Worm (Caenorhabditis elegans) whole organism, midembryonic: ENCODE results near the gene cox-6B.

Experiments
- T22C8.4 ChIP-seq: fragments of 200-800 bp; sonication (Bioruptor generic); IDR thresholded peaks from 2 replicates; pipeline ENCODE4 v1.3.6; 2022; ENCODE audit warnings: missing genetic modification characterization, missing compliant biosample characterization
- cog-1 ChIP-seq: sonication (generic microtip); optimal IDR thresholded peaks from 2 replicates; lab custom pipeline; 2016; ENCODE audit warnings: missing genetic modification characterization, missing compliant biosample characterization
- flt-1 ChIP-seq: fragments of 200-800 bp; sonication (Bioruptor generic); IDR thresholded peaks from 2 replicates; pipeline ENCODE4 v1.3.6; 2022; ENCODE audit warnings: missing genetic modification characterization, missing compliant biosample characterization
- klf-2 ChIP-seq: fragments of 200-800 bp; sonication (Bioruptor generic); conservative IDR thresholded peaks from 2 replicates; pipeline ENCODE4 v1.3.6; 2022; ENCODE audit warnings: missing genetic modification reagents, missing genetic modification characterization, missing compliant biosample characterization
- med-1 ChIP-seq: sonication (generic microtip); optimal IDR thresholded peaks from 2 replicates; lab custom pipeline; 2017; ENCODE audit warnings: missing genetic modification characterization, mild to moderate bottlenecking, missing compliant biosample characterization, antibody characterized with exemption, missing genetic modification reagents; ENCODE audit not compliant: insufficient read depth
- ref-1 ChIP-seq: fragments of 200-800 bp; sonication (Bioruptor generic); conservative IDR thresholded peaks from 2 replicates; pipeline ENCODE4 v1.3.6; 2022; ENCODE audit warnings: missing genetic modification reagents, missing genetic modification characterization, missing compliant biosample characterization
- tab-1 ChIP-seq: fragments of 200-800 bp; sonication (Bioruptor generic); IDR thresholded peaks from 2 replicates; pipeline ENCODE4 v1.3.6; 2022; ENCODE audit warnings: missing genetic modification characterization, missing compliant biosample characterization
- ztf-23 ChIP-seq: fragments of 200-800 bp; sonication (Bioruptor generic); IDR thresholded peaks from 2 replicates; pipeline ENCODE4 v1.3.6; 2022; ENCODE audit warnings: missing genetic modification reagents, missing genetic modification characterization, missing compliant biosample characterization
- ztf-29 ChIP-seq: fragments of 200-800 bp; sonication (Bioruptor generic); IDR thresholded peaks from 2 replicates; pipeline ENCODE4 v1.3.6; 2022; ENCODE audit warnings: missing genetic modification reagents, missing genetic modification characterization, missing compliant biosample characterization

Gene cox-6B

ce11 chrIII:2778655-2779054 is 79.2 kb downstream of the cox-6B start, which contains the start of gene laf-1:
Gene laf-1 (minus strand): TSS chrIII:2779053.
- TF ChIP-seq ref-1 (GFP tag; lab: Robert Waterston, UW) (no peak), T22C8.4 (GFP tag; lab: Robert Waterston, UW) (no peak), flt-1 (no peak), ztf-29 (GFP tag; lab: Robert Waterston, UW) (no peak), ztf-23 (GFP tag; lab: Robert Waterston, UW) (no peak), tab-1 (GFP tag; lab: Robert Waterston, UW) (no peak), med-1 (no peak), klf-2 (GFP tag; lab: Robert Waterston, UW) (no peak), cog-1 (tag; lab: Kevin White, UChicago) (no peak)

ce11 chrIII:2780283-2780682 is 80.8 kb downstream of the cox-6B start:
- TF ChIP-seq T22C8.4 (GFP tag; lab: Robert Waterston, UW) (peak; percentile 64; the same call in 1 of the 2 replicates), ztf-23 (GFP tag; lab: Robert Waterston, UW) (no peak), ref-1 (GFP tag; lab: Robert Waterston, UW) (no peak), cog-1 (tag; lab: Kevin White, UChicago) (no peak), klf-2 (GFP tag; lab: Robert Waterston, UW) (no peak), tab-1 (GFP tag; lab: Robert Waterston, UW) (no peak), med-1 (no peak), ztf-29 (GFP tag; lab: Robert Waterston, UW) (no peak)

ce11 chrIII:2780793-2781192 is 81.3 kb downstream of the cox-6B start, which contains the start of gene Y71H2AM.6:
Gene Y71H2AM.6 (plus strand): TSS chrIII:2781056.
- TF ChIP-seq med-1, result no peak
- TF ChIP-seq tab-1 (GFP tag; lab: Robert Waterston, UW), result no peak
- peak; percentile 11; the same call in 1 of the 2 replicates for TF ChIP-seq T22C8.4 (GFP tag; lab: Robert Waterston, UW)

ce11 chrIII:2781833-2782232 is 82.4 kb downstream of the cox-6B start:
- no peak for TF ChIP-seq ztf-29 (GFP tag; lab: Robert Waterston, UW)
- no peak for TF ChIP-seq ref-1 (GFP tag; lab: Robert Waterston, UW)
- TF ChIP-seq flt-1, result no peak
- no peak for TF ChIP-seq cog-1 (tag; lab: Kevin White, UChicago)
- no peak for TF ChIP-seq klf-2 (GFP tag; lab: Robert Waterston, UW)
- no peak for TF ChIP-seq ztf-23 (GFP tag; lab: Robert Waterston, UW)
- TF ChIP-seq med-1, result no peak
- no peak for TF ChIP-seq T22C8.4 (GFP tag; lab: Robert Waterston, UW)
- no peak for TF ChIP-seq tab-1 (GFP tag; lab: Robert Waterston, UW)

- TF ChIP-seq T22C8.4 (GFP tag; lab: Robert Waterston, UW) (peak; percentile 79), tab-1 (GFP tag; lab: Robert Waterston, UW) (0 out of 2 replicates have a peak, but pooled peaks have one; percentile 74), med-1 (peak; percentile 27), ref-1 (GFP tag; lab: Robert Waterston, UW) (no peak), cog-1 (tag; lab: Kevin White, UChicago) (peak; percentile 76), ztf-29 (GFP tag; lab: Robert Waterston, UW) (peak; percentile 19; the same call in 1 of the 2 replicates), ztf-23 (GFP tag; lab: Robert Waterston, UW) (peak; percentile 79), klf-2 (GFP tag; lab: Robert Waterston, UW) (0 out of 2 replicates have a peak, but pooled peaks have one; percentile 4), flt-1 (peak; percentile 89)
These were observed 86.4 kb downstream of the cox-6B start, which contains the start of gene Y71H2AM.20 for ce11 chrIII:2785840-2786239. Gene Y71H2AM.20 (minus strand): TSS chrIII:2785948.

ce11 chrIII:2786740-2787139 is 87.3 kb downstream of the cox-6B start, which contains the start of gene nduc-2:
Gene nduc-2 (plus strand): TSS chrIII:2786852.
- TF ChIP-seq klf-2 (GFP tag; lab: Robert Waterston, UW), result no peak
- no peak for TF ChIP-seq ref-1 (GFP tag; lab: Robert Waterston, UW)
- no peak for TF ChIP-seq ztf-29 (GFP tag; lab: Robert Waterston, UW)
- no peak for TF ChIP-seq ztf-23 (GFP tag; lab: Robert Waterston, UW)
- TF ChIP-seq cog-1 (tag; lab: Kevin White, UChicago), result no peak

ce11 chrIII:2787979-2788491 is 88.6 kb downstream of the cox-6B start, which contains the start of gene tbcc-1:
Gene tbcc-1 (plus strand): TSS chrIII:2788441.
- 0 out of 2 replicates have a peak, but pooled peaks have one; percentile 8 for TF ChIP-seq T22C8.4 (GFP tag; lab: Robert Waterston, UW)
- no peak for TF ChIP-seq flt-1

ce11 chrIII:2794057-2794456 is 94.6 kb downstream of the cox-6B start:
- TF ChIP-seq T22C8.4 (GFP tag; lab: Robert Waterston, UW) (no peak), ztf-23 (GFP tag; lab: Robert Waterston, UW) (no peak), med-1 (no peak), flt-1 (no peak), klf-2 (GFP tag; lab: Robert Waterston, UW) (no peak), ztf-29 (GFP tag; lab: Robert Waterston, UW) (no peak), tab-1 (GFP tag; lab: Robert Waterston, UW) (no peak), ref-1 (GFP tag; lab: Robert Waterston, UW) (no peak), cog-1 (tag; lab: Kevin White, UChicago) (no peak)

ce11 chrIII:2795442-2796023 is 96.1 kb downstream of the cox-6B start:
- TF ChIP-seq flt-1 (0 out of 2 replicates have a peak, but pooled peaks have one; percentile 5), ztf-29 (GFP tag; lab: Robert Waterston, UW) (0 out of 2 replicates have a peak, but pooled peaks have one; percentile 42), ztf-23 (GFP tag; lab: Robert Waterston, UW) (no peak), klf-2 (GFP tag; lab: Robert Waterston, UW) (no peak)
